Fruit fly (Drosophila melanogaster): ENCODE data around the gene CG17147.

The CG17147 gene

DNA sequence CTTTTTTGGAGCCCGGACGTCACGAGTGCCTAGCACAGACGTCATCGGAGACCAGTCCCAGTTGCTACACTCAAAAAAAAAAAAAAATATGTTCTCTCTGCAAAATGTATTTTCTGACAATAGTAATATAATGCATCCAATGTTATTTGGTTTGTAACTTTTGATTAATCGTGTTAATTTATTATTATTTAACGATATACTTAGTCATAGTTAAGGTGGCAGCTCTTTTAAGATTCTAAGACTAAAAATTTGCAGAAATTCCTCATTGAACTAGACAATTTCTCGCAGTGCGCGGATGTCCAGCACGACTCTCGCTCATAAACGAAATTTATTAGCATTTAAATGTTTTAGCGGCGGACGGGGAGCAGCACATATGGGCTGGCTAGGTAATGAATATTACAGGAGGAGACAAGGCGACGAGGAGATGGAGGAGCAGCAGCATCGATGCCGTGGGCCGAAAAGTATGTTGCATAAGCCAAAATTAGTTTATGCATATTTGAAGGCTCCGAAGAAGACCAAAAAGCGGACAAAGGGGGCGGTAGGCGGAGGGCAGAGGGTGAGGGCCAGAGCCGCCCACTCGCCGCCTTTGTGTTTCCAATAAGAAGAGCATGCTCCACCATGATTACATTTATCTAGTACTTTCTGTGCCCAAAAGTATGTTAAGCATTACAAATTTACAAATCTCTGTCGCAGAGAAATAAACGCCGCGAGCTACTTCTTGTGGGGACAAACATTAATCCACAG is 40.2 kb upstream of the CG17147 start (continued):
- TF ChIP-seq CG7928 (GFP tag; optimal IDR thresholded peaks at IDR 0.05) (no peak), grau (tag; optimal IDR thresholded peaks at IDR 0.05) (peak; percentile 57), NfI (GFP tag; optimal IDR thresholded peaks at IDR 0.05) (peak; percentile 52), Hr51 (GFP tag; optimal IDR thresholded peaks at IDR 0.05) (peak; percentile 25 to 64), knrl (GFP tag; IDR thresholded peaks at IDR 0.05; ENCODE audit: partially characterized antibody) (no peak), Trl (optimal IDR thresholded peaks at IDR 0.05) (no peak), Trl (GFP tag; optimal IDR thresholded peaks at IDR 0.05) (no peak), slp2 (GFP tag; optimal IDR thresholded peaks at IDR 0.05) (no peak), CG31441 (GFP tag; IDR thresholded peaks at IDR 0.05) (peak; percentile 64), CG13287 (GFP tag; IDR thresholded peaks at IDR 0.05; ENCODE audit: partially characterized antibody) (no peak), CG14860 (GFP tag; IDR thresholded peaks at IDR 0.05; ENCODE audit: partially characterized antibody) (no peak), CG12071 (GFP tag; optimal IDR thresholded peaks at IDR 0.05) (no peak), her (GFP tag; optimal IDR thresholded peaks at IDR 0.05) (no peak), Nf-YC (tag; optimal IDR thresholded peaks at IDR 0.05) (no peak), CG10565 (GFP tag; optimal IDR thresholded peaks at IDR 0.05) (no peak), CG1529 (GFP tag; optimal IDR thresholded peaks at IDR 0.05) (no peak), Fer2 (tag; optimal IDR thresholded peaks at IDR 0.05) (no peak), CG10209 (GFP tag; optimal IDR thresholded peaks at IDR 0.05) (peak; percentile 58), ranshi (GFP tag; IDR thresholded peaks at IDR 0.05) (peak; percentile 35; the same call in 1 of the 2 replicates), nau (GFP tag; optimal IDR thresholded peaks at IDR 0.05) (peak; percentile 47), caup (GFP tag; optimal IDR thresholded peaks at IDR 0.05; ENCODE audit: severe bottlenecking) (peak; percentile 27), CG16863 (GFP tag; optimal IDR thresholded peaks at IDR 0.05) (no peak), CG1024 (GFP tag; IDR thresholded peaks at IDR 0.05) (no peak), zfh2 (GFP tag; optimal IDR thresholded peaks at IDR 0.05) (peak; percentile 33), z (GFP tag; IDR thresholded peaks at IDR 0.05) (no peak), CG6765 (GFP tag; optimal IDR thresholded peaks at IDR 0.05) (no peak), phol (tag; optimal IDR thresholded peaks at IDR 0.05) (peak; percentile 60), ci (GFP tag; IDR thresholded peaks at IDR 0.05) (no peak), Hmr (GFP tag; optimal IDR thresholded peaks at IDR 0.05) (peak; percentile 39), CG33213 (GFP tag; optimal IDR thresholded peaks at IDR 0.05) (no peak), CG17612 (GFP tag; IDR thresholded peaks at IDR 0.05) (no peak), sd (tag; optimal IDR thresholded peaks at IDR 0.05) (no peak), CG6254 (GFP tag; optimal IDR thresholded peaks at IDR 0.05) (no peak), CG9817 (tag; optimal IDR thresholded peaks at IDR 0.05) (peak; percentile 1), pb (GFP tag; optimal IDR thresholded peaks at IDR 0.05) (no peak), Bdp1 (GFP tag; optimal IDR thresholded peaks at IDR 0.05) (no peak), ssp (GFP tag; IDR thresholded peaks at IDR 0.05) (peak; percentile 10; the same call in 1 of the 2 replicates), eyg (GFP tag; optimal IDR thresholded peaks at IDR 0.05) (no peak), lmd (GFP tag; IDR thresholded peaks at IDR 0.05) (peak; percentile 41; the same call in 1 of the 2 replicates), CG3838 (GFP tag; optimal IDR thresholded peaks at IDR 0.05) (no peak), CG11695 (GFP tag; IDR thresholded peaks at IDR 0.05) (peak; percentile 52; the same call in 1 of the 3 replicates), CG14014 (GFP tag; IDR thresholded peaks at IDR 0.05) (no peak), CG9437 (GFP tag; optimal IDR thresholded peaks at IDR 0.05) (peak; percentile 33), CG9609 (GFP tag; optimal IDR thresholded peaks at IDR 0.05) (no peak), pzg (GFP tag; optimal IDR thresholded peaks at IDR 0.05) (no peak), nom (GFP tag; optimal IDR thresholded peaks at IDR 0.05) (no peak), CG6813 (GFP tag; optimal IDR thresholded peaks at IDR 0.05) (peak; percentile 32), Xbp1 (GFP tag; optimal IDR thresholded peaks at IDR 0.05) (peak; percentile 61), gfzf (GFP tag; optimal IDR thresholded peaks at IDR 0.05) (no peak)

Measured in whole organism, embryonic.